Fruit fly (Drosophila melanogaster) whole organism, embryonic: ENCODE results near the gene Rpn12.

Source experiments
- Adf1 ChIP-seq: fragments of 200-800 bp; sonication (Bioruptor generic); IDR thresholded peaks from 2 replicates; pipeline ENCODE4 v1.3.6; 2022; ENCODE audit warnings: missing biosample characterization, missing genetic modification characterization
- CG10209 ChIP-seq: fragments of 200-800 bp; sonication (Bioruptor generic); optimal IDR thresholded peaks from 3 replicates; lab custom pipeline; 2017; ENCODE audit warnings: missing biosample characterization, mild to moderate bottlenecking, missing genetic modification characterization, missing genetic modification reagents
- CG10979 ChIP-seq: fragments of 200-800 bp; sonication (Bioruptor generic); optimal IDR thresholded peaks from 2 replicates; lab custom pipeline; 2018; ENCODE audit warnings: missing biosample characterization, mild to moderate bottlenecking, missing genetic modification characterization, moderate library complexity
- CG12942 ChIP-seq: fragments of 200-800 bp; sonication (Bioruptor generic); optimal IDR thresholded peaks from 3 replicates; lab custom pipeline; 2016; ENCODE audit warnings: missing biosample characterization, missing genetic modification characterization
- CG13296 ChIP-seq: fragments of 200-800 bp; sonication (Bioruptor generic); optimal IDR thresholded peaks from 3 replicates; lab custom pipeline; 2018; ENCODE audit warnings: missing biosample characterization, mild to moderate bottlenecking, missing genetic modification characterization
- CG13775 ChIP-seq: fragments of 200-800 bp; sonication (Bioruptor generic); optimal IDR thresholded peaks from 3 replicates; lab custom pipeline; 2017; ENCODE audit warnings: missing biosample characterization, mild to moderate bottlenecking, missing genetic modification characterization
- CG14710 ChIP-seq: fragments of 200-800 bp; sonication (Bioruptor generic); optimal IDR thresholded peaks from 3 replicates; lab custom pipeline; 2019; ENCODE audit warnings: missing biosample characterization, mild to moderate bottlenecking, missing genetic modification characterization, moderate library complexity
- CG14965 ChIP-seq: fragments of 200-800 bp; sonication (Bioruptor generic); optimal IDR thresholded peaks from 2 replicates; lab custom pipeline; 2016; ENCODE audit warnings: missing biosample characterization, missing genetic modification characterization, borderline replicate concordance
- CG17328 ChIP-seq: fragments of 200-800 bp; sonication (Bioruptor generic); IDR thresholded peaks from 2 replicates; pipeline ENCODE4 v1.3.6; 2022; ENCODE audit warnings: missing biosample characterization, missing genetic modification characterization
- CG18599 ChIP-seq: fragments of 200-800 bp; sonication (Bioruptor generic); optimal IDR thresholded peaks from 3 replicates; lab custom pipeline; 2017; ENCODE audit warnings: missing biosample characterization, missing genetic modification characterization, mild to moderate bottlenecking, moderate library complexity, missing genetic modification reagents
- CG2199 ChIP-seq: fragments of 200-800 bp; sonication (Bioruptor generic); IDR thresholded peaks from 3 replicates; pipeline ENCODE4 v1.3.6; 2022; ENCODE audit warnings: missing biosample characterization, missing genetic modification characterization
- CG2889 ChIP-seq: fragments of 200-800 bp; sonication (Bioruptor generic); IDR thresholded peaks from 3 replicates; pipeline ENCODE4 v1.3.6; 2022; ENCODE audit warnings: missing biosample characterization, missing genetic modification characterization
- CG30020 ChIP-seq: fragments of 200-800 bp; optimal IDR thresholded peaks from 2 replicates; lab custom pipeline; 2019; ENCODE audit warnings: missing biosample characterization, mild to moderate bottlenecking, missing genetic modification characterization, moderate library complexity
- CG3995 ChIP-seq: fragments of 200-800 bp; sonication (Bioruptor generic); optimal IDR thresholded peaks from 3 replicates; lab custom pipeline; 2016; ENCODE audit warnings: missing biosample characterization, missing genetic modification characterization
- CG4282 ChIP-seq: fragments of 200-800 bp; sonication (Bioruptor generic); optimal IDR thresholded peaks from 2 replicates; lab custom pipeline; 2016; ENCODE audit warnings: missing biosample characterization, missing genetic modification characterization
- CG5953 ChIP-seq: fragments of 200-800 bp; sonication (Bioruptor generic); IDR thresholded peaks from 2 replicates; pipeline ENCODE4 v1.3.6; 2022; ENCODE audit warnings: missing biosample characterization, missing genetic modification characterization
- CG9609 ChIP-seq: fragments of 200-800 bp; sonication (Bioruptor generic); optimal IDR thresholded peaks from 3 replicates; lab custom pipeline; 2016; ENCODE audit warnings: missing biosample characterization, missing genetic modification characterization
- Dll ChIP-seq: fragments of 200-800 bp; sonication (Bioruptor generic); IDR thresholded peaks from 4 replicates; pipeline ENCODE4 v1.3.6; 2022; ENCODE audit warnings: missing biosample characterization, missing genetic modification characterization; ENCODE audit not compliant: partially characterized antibody
- Drgx ChIP-seq: fragments of 200-800 bp; sonication (Bioruptor generic); IDR thresholded peaks from 2 replicates; pipeline ENCODE4 v1.3.6; 2022; ENCODE audit warnings: missing biosample characterization, missing genetic modification characterization
- Ets65A ChIP-seq: fragments of 200-800 bp; sonication (Bioruptor generic); peaks from one replicate; lab custom pipeline; 2016; ENCODE audit warnings: missing biosample characterization, missing genetic modification characterization
- GATAe ChIP-seq: fragments of 200-800 bp; sonication (Bioruptor generic); conservative IDR thresholded peaks from 2 replicates; pipeline ENCODE4 v1.3.6; 2022; ENCODE audit warnings: missing biosample characterization, missing genetic modification characterization
- Hr78 ChIP-seq, 2 experiments: fragments of 200-800 bp in 1 of 2; fragments of >200 bp in 1 of 2; sonication (Bioruptor generic) in 1 of 2; optimal IDR thresholded peaks; 2 replicates each; lab custom pipeline; 2017 to 2019; ENCODE audit warnings: missing biosample characterization in 2 of 2, missing genetic modification characterization in 2 of 2, mild to moderate bottlenecking in 1 of 2, moderate library complexity in 1 of 2
- Hsf ChIP-seq: fragments of 200-800 bp; sonication (Bioruptor generic); optimal IDR thresholded peaks from 3 replicates; lab custom pipeline; 2016; ENCODE audit warnings: missing biosample characterization, missing genetic modification characterization
- Lim3 ChIP-seq: fragments of 200-800 bp; sonication (Bioruptor generic); IDR thresholded peaks from 2 replicates; pipeline ENCODE4 v1.3.6; 2022; ENCODE audit warnings: missing biosample characterization, missing genetic modification characterization
- Mad ChIP-seq: fragments of 200-800 bp; sonication (Bioruptor generic); optimal IDR thresholded peaks from 2 replicates; lab custom pipeline; 2016; ENCODE audit warnings: missing biosample characterization, missing genetic modification characterization
- Meics ChIP-seq: fragments of 200-800 bp; sonication (Bioruptor generic); optimal IDR thresholded peaks from 2 replicates; lab custom pipeline; 2017; ENCODE audit warnings: missing biosample characterization, mild to moderate bottlenecking, missing genetic modification characterization
- NK7.1 ChIP-seq: fragments of 200-800 bp; sonication (Bioruptor generic); optimal IDR thresholded peaks from 3 replicates; lab custom pipeline; 2016; ENCODE audit warnings: missing biosample characterization, missing genetic modification characterization
- Oaz ChIP-seq: fragments of 200-800 bp; sonication (Bioruptor generic); IDR thresholded peaks from 2 replicates; pipeline ENCODE4 v1.3.6; 2022; ENCODE audit warnings: missing biosample characterization, missing genetic modification characterization
- Oli ChIP-seq: fragments of 200-800 bp; sonication (Bioruptor generic); optimal IDR thresholded peaks from 2 replicates; lab custom pipeline; 2018; ENCODE audit warnings: missing biosample characterization, mild to moderate bottlenecking, missing genetic modification characterization, moderate library complexity
- al ChIP-seq: fragments of 200-800 bp; sonication (Bioruptor generic); IDR thresholded peaks from 2 replicates; pipeline ENCODE4 v1.3.6; 2022; ENCODE audit warnings: missing biosample characterization, missing genetic modification characterization
- cato ChIP-seq: fragments of 200-800 bp; sonication (Bioruptor generic); optimal IDR thresholded peaks from 2 replicates; lab custom pipeline; 2016; ENCODE audit warnings: missing biosample characterization, missing genetic modification characterization, borderline replicate concordance
- corto ChIP-seq: fragments of 200-800 bp; sonication (Bioruptor generic); optimal IDR thresholded peaks from 2 replicates; lab custom pipeline; 2016; ENCODE audit warnings: missing biosample characterization, mild to moderate bottlenecking, missing genetic modification characterization, moderate library complexity
- dmrt99B ChIP-seq: fragments of 200-800 bp; sonication (Bioruptor generic); optimal IDR thresholded peaks from 2 replicates; lab custom pipeline; 2018; ENCODE audit warnings: missing biosample characterization, mild to moderate bottlenecking, missing genetic modification characterization, moderate library complexity
- dysf ChIP-seq: fragments of 200-800 bp; sonication (Bioruptor generic); IDR thresholded peaks from 3 replicates; pipeline ENCODE4 v1.3.6; 2022; ENCODE audit warnings: missing biosample characterization, missing genetic modification characterization
- exex ChIP-seq: fragments of 200-800 bp; sonication (Bioruptor generic); optimal IDR thresholded peaks from 4 replicates; lab custom pipeline; 2018; ENCODE audit warnings: missing biosample characterization, mild to moderate bottlenecking, missing genetic modification characterization, moderate library complexity
- fd102C ChIP-seq: fragments of 200-800 bp; sonication (Bioruptor generic); optimal IDR thresholded peaks from 2 replicates; lab custom pipeline; 2018; ENCODE audit warnings: missing biosample characterization, mild to moderate bottlenecking, missing genetic modification characterization, moderate library complexity
- fd3F ChIP-seq: fragments of 200-800 bp; sonication (Bioruptor generic); optimal IDR thresholded peaks from 2 replicates; lab custom pipeline; 2018; ENCODE audit warnings: missing biosample characterization, mild to moderate bottlenecking, missing genetic modification characterization, moderate library complexity
- ftz-f1 ChIP-seq: fragments of 200-800 bp; sonication (Bioruptor generic); optimal IDR thresholded peaks from 2 replicates; lab custom pipeline; 2016; ENCODE audit warnings: missing biosample characterization, missing genetic modification characterization
- gcm2 ChIP-seq: fragments of 200-800 bp; sonication (Bioruptor generic); optimal IDR thresholded peaks from 2 replicates; lab custom pipeline; 2016; ENCODE audit warnings: missing biosample characterization, missing genetic modification characterization
- ind ChIP-seq: fragments of 200-800 bp; sonication (Bioruptor generic); optimal IDR thresholded peaks from 3 replicates; lab custom pipeline; 2016; ENCODE audit warnings: missing biosample characterization, missing genetic modification characterization
- lilli ChIP-seq: fragments of 200-800 bp; sonication (Bioruptor generic); optimal IDR thresholded peaks from 3 replicates; lab custom pipeline; 2016; ENCODE audit warnings: missing biosample characterization, missing genetic modification characterization
- onecut ChIP-seq: fragments of 200-800 bp; sonication (Bioruptor generic); IDR thresholded peaks from 2 replicates; pipeline ENCODE4 v1.3.6; 2022; ENCODE audit warnings: missing biosample characterization, missing genetic modification characterization
- pan ChIP-seq, 4 experiments: fragments of >200 bp in 3 of 4; fragments of 200-800 bp in 1 of 4; sonication (Bioruptor generic) in 1 of 4; optimal IDR thresholded peaks in 3 of 4; IDR thresholded peaks in 1 of 4; 2 replicates each; pipeline versions ENCODE4 v1.3.6 to Lab custom; 2017 to 2022; ENCODE audit warnings: missing biosample characterization in 2 of 4, missing genetic modification characterization in 2 of 4, mixed read lengths in 1 of 4
- pho ChIP-seq: fragments of 200-800 bp; sonication (Bioruptor generic); optimal IDR thresholded peaks from 2 replicates; lab custom pipeline; 2016; ENCODE audit warnings: missing biosample characterization, missing genetic modification characterization
- salm ChIP-seq: fragments of 200-800 bp; sonication (Bioruptor generic); optimal IDR thresholded peaks from 2 replicates; lab custom pipeline; 2018; ENCODE audit warnings: missing biosample characterization, mild to moderate bottlenecking, missing genetic modification characterization
- sens ChIP-seq: fragments of 200-800 bp; sonication (Bioruptor generic); peaks from one replicate; lab custom pipeline; 2016; ENCODE audit warnings: missing biosample characterization, missing genetic modification characterization
- sens-2 ChIP-seq: fragments of 200-800 bp; sonication (Bioruptor generic); IDR thresholded peaks from 2 replicates; pipeline ENCODE4 v1.3.6; 2022; ENCODE audit warnings: missing biosample characterization, missing genetic modification characterization
- sisA ChIP-seq: fragments of 200-800 bp; sonication (Bioruptor generic); IDR thresholded peaks from 2 replicates; pipeline ENCODE4 v1.3.6; 2022; ENCODE audit warnings: missing biosample characterization, missing genetic modification characterization
- so ChIP-seq: fragments of 200-800 bp; sonication (Bioruptor generic); IDR thresholded peaks from 3 replicates; pipeline ENCODE4 v1.3.6; 2022; ENCODE audit warnings: missing biosample characterization, missing genetic modification characterization
- sob ChIP-seq: fragments of 200-800 bp; sonication (Bioruptor generic); IDR thresholded peaks from 2 replicates; pipeline ENCODE4 v1.3.6; 2022; ENCODE audit warnings: missing biosample characterization, missing genetic modification characterization
- unc-4 ChIP-seq: fragments of 200-800 bp; sonication (Bioruptor generic); IDR thresholded peaks from 2 replicates; pipeline ENCODE4 v1.3.6; 2022; ENCODE audit warnings: missing biosample characterization, missing genetic modification characterization; ENCODE audit not compliant: partially characterized antibody
- unpg ChIP-seq: fragments of 200-800 bp; sonication (Bioruptor generic); optimal IDR thresholded peaks from 3 replicates; lab custom pipeline; 2018; ENCODE audit warnings: missing biosample characterization, mild to moderate bottlenecking, missing genetic modification characterization, moderate library complexity

Rpn12 gene

dm6 chr3L:16580049-16580448 is 2.8 kb upstream of the Rpn12 start, which contains the start of gene nxf2 (continued):
- TF ChIP-seq CG18599 (no peak), CG4282 (GFP tag; lab: Kevin White, UChicago) (no peak), pho (GFP tag; lab: Kevin White, UChicago) (no peak), sob (GFP tag; lab: Robert Waterston, UW) (no peak), sens (GFP tag; lab: Kevin White, UChicago) (peak; percentile 83), CG12942 (GFP tag; lab: Kevin White, UChicago) (no peak), Mad (no peak), CG14710 (tag; lab: Kevin White, UChicago) (peak; percentile 12), sens-2 (GFP tag; lab: Robert Waterston, UW) (no peak), onecut (GFP tag; lab: Robert Waterston, UW) (no peak), CG2199 (0 out of 3 replicates have a peak, but pooled peaks have one; percentile 41), pan (optimal IDR thresholded peaks at IDR 0.05; lab: Kevin White, UChicago) (no peak), pan (GFP tag; optimal IDR thresholded peaks at IDR 0.05 in 1 of 2, IDR thresholded peaks at IDR 0.05 in 1 of 2) (no peak), fd3F (GFP tag; lab: Kevin White, UChicago) (no peak), Dll (peak; percentile 59; the same call in 2 of the 4 replicates), CG14965 (no peak), dysf (GFP tag; lab: Robert Waterston, UW) (no peak), Oli (no peak), Meics (no peak), CG10979 (tag; lab: Kevin White, UChicago) (no peak), CG30020 (no peak), salm (tag; lab: Kevin White, UChicago) (no peak), CG9609 (GFP tag; lab: Kevin White, UChicago) (no peak), cato (GFP tag; lab: Kevin White, UChicago) (no peak), fd102C (GFP tag; lab: Kevin White, UChicago) (no peak), gcm2 (GFP tag; lab: Kevin White, UChicago) (no peak), corto (no peak), dmrt99B (tag; lab: Kevin White, UChicago) (no peak), Hr78 (GFP tag; optimal IDR thresholded peaks at IDR 0.05; lab: Kevin White, UChicago) (no peak), lilli (GFP tag; lab: Kevin White, UChicago) (no peak), CG13775 (GFP tag; lab: Kevin White, UChicago) (no peak), al (GFP tag; lab: Robert Waterston, UW) (no peak), Oaz (GFP tag; lab: Robert Waterston, UW) (no peak), CG2889 (no peak), NK7.1 (GFP tag; lab: Kevin White, UChicago) (no peak), Ets65A (no peak), exex (no peak), sisA (GFP tag; lab: Robert Waterston, UW) (no peak), so (GFP tag; lab: Robert Waterston, UW) (no peak), CG5953 (GFP tag; lab: Robert Waterston, UW) (no peak), Drgx (no peak), Adf1 (no peak), CG10209 (GFP tag; lab: Kevin White, UChicago) (no peak), unpg (no peak), unc-4 (GFP tag; lab: Robert Waterston, UW) (peak; percentile 54), Lim3 (GFP tag; lab: Robert Waterston, UW) (no peak), ind (GFP tag; lab: Kevin White, UChicago) (no peak), GATAe (GFP tag; lab: Robert Waterston, UW) (no peak), ftz-f1 (no peak), CG3995 (GFP tag; lab: Kevin White, UChicago) (no peak), Hsf (GFP tag; lab: Kevin White, UChicago) (no peak), CG17328 (GFP tag; lab: Robert Waterston, UW) (no peak), CG13296 (GFP tag; lab: Kevin White, UChicago) (no peak)
